Worm (Caenorhabditis elegans) whole organism, young adult: Measurements from ENCODE around the gene ptr-22.

Experiments
- B0336.3 ChIP-seq: fragments of 200-800 bp; sonication (Bioruptor generic); IDR thresholded peaks from 2 replicates; pipeline ENCODE4 v1.3.6; 2022; ENCODE audit warnings: missing genetic modification characterization, missing compliant biosample characterization
- F39B2.1 ChIP-seq: fragments of 200-800 bp; sonication (Bioruptor generic); IDR thresholded peaks from 2 replicates; pipeline ENCODE4 v1.3.6; 2022; ENCODE audit warnings: missing genetic modification reagents, missing genetic modification characterization, missing compliant biosample characterization
- T26A5.8 ChIP-seq: sonication (generic microtip); optimal IDR thresholded peaks from 2 replicates; lab custom pipeline; 2016; ENCODE audit warnings: missing genetic modification characterization, missing compliant biosample characterization
- Y53F4B.3 ChIP-seq: fragments of 200-800 bp; sonication (Bioruptor generic); IDR thresholded peaks from 2 replicates; pipeline ENCODE4 v1.3.6; 2022; ENCODE audit warnings: missing genetic modification reagents, missing genetic modification characterization, missing compliant biosample characterization
- Y79H2A.3 ChIP-seq: fragments of 200-800 bp; sonication (Bioruptor generic); conservative IDR thresholded peaks from 2 replicates; pipeline ENCODE4 v1.3.6; 2022; ENCODE audit warnings: missing genetic modification reagents, missing genetic modification characterization, missing compliant biosample characterization
- ZK185.1 ChIP-seq: sonication (generic microtip); optimal IDR thresholded peaks from 2 replicates; lab custom pipeline; 2016; ENCODE audit warnings: mild to moderate bottlenecking, missing genetic modification characterization, missing compliant biosample characterization; ENCODE audit not compliant: poor library complexity, severe bottlenecking
- ama-1 ChIP-seq, 3 experiments: fragments of 150-350 bp in 1 of 3; sonication (generic microtip) in 2 of 3; optimal IDR thresholded peaks; 2 replicates each; lab custom pipeline; 2014 to 2018; ENCODE audit warnings: missing biosample characterization in 2 of 3, missing genetic modification characterization in 2 of 3, missing genetic modification reagents in 2 of 3
- ceh-79 ChIP-seq: sonication (generic microtip); optimal IDR thresholded peaks from 2 replicates; lab custom pipeline; 2017; ENCODE audit warnings: mild to moderate bottlenecking, missing genetic modification characterization, missing compliant biosample characterization
- dox-1 ChIP-seq: fragments of 200-800 bp; sonication (Bioruptor generic); IDR thresholded peaks from 2 replicates; pipeline ENCODE4 v1.3.6; 2022; ENCODE audit warnings: missing genetic modification reagents, missing genetic modification characterization, missing compliant biosample characterization
- egl-44 ChIP-seq: fragments of 200-800 bp; sonication (Bioruptor generic); IDR thresholded peaks from 2 replicates; pipeline ENCODE4 v1.3.6; 2022; ENCODE audit warnings: missing genetic modification reagents, missing genetic modification characterization, missing compliant biosample characterization
- fkh-3 ChIP-seq: sonication (generic microtip); optimal IDR thresholded peaks from 2 replicates; lab custom pipeline; 2016; ENCODE audit warnings: mild to moderate bottlenecking, missing genetic modification characterization, missing compliant biosample characterization
- pha-4 ChIP-seq: fragments of 150-350 bp; sonication (generic microtip); optimal IDR thresholded peaks from 2 replicates; lab custom pipeline; 2014; ENCODE audit warnings: missing biosample characterization, missing genetic modification reagents, missing genetic modification characterization
- snpc-3.4 ChIP-seq: sonication (generic microtip); optimal IDR thresholded peaks from 2 replicates; lab custom pipeline; 2017; ENCODE audit warnings: missing genetic modification characterization, mild to moderate bottlenecking, missing compliant biosample characterization, antibody characterized with exemption, moderate library complexity, missing genotype, missing genetic modification reagents
- ztf-22 ChIP-seq: fragments of 200-800 bp; sonication (Bioruptor generic); optimal IDR thresholded peaks from 2 replicates; lab custom pipeline; 2018; ENCODE audit warnings: mild to moderate bottlenecking, missing genetic modification characterization, moderate library complexity, missing compliant biosample characterization

DNA sequence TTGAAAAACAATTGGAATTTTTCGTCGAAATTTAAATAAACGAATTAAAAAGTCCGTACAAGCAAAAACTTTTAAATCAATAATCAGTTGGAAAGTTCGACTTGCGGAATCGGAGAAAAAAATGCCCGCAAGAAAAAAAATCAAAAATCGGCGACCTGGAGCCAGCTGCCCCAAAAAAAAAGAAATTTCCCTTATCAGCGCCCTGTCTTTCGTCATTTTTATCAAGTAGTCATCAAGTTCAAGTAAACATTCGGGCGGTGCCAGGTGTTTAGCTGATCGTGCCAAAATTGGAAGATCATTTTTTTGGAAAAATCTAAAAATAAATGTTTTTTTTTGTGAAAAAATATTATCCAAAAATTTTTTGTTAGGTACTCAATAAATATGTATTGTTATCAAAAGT is 47.1 kb upstream of the ptr-22 start:
- TF ChIP-seq ama-1 (optimal IDR thresholded peaks at IDR 0.05; lab: Kevin White, UChicago) (no peak), ama-1 (GFP tag; optimal IDR thresholded peaks at IDR 0.05; lab: Kevin White, UChicago) (no peak), ztf-22 (GFP tag; lab: Kevin White, UChicago) (no peak), B0336.3 (GFP tag; lab: Robert Waterston, UW) (no peak), fkh-3 (tag; lab: Kevin White, UChicago) (no peak), Y79H2A.3 (GFP tag; lab: Robert Waterston, UW) (no peak), Y53F4B.3 (GFP tag; lab: Robert Waterston, UW) (no peak), F39B2.1 (GFP tag; lab: Robert Waterston, UW) (no peak), ZK185.1 (no peak), pha-4 (tag; lab: Kevin White, UChicago) (no peak), T26A5.8 (tag; lab: Kevin White, UChicago) (no peak), ceh-79 (tag; lab: Kevin White, UChicago) (no peak), egl-44 (GFP tag; lab: Robert Waterston, UW) (no peak), dox-1 (GFP tag; lab: Robert Waterston, UW) (no peak), snpc-3.4 (no peak)
